Fruit fly (Drosophila melanogaster): Measurements from ENCODE around the gene CG17271.

DNA sequence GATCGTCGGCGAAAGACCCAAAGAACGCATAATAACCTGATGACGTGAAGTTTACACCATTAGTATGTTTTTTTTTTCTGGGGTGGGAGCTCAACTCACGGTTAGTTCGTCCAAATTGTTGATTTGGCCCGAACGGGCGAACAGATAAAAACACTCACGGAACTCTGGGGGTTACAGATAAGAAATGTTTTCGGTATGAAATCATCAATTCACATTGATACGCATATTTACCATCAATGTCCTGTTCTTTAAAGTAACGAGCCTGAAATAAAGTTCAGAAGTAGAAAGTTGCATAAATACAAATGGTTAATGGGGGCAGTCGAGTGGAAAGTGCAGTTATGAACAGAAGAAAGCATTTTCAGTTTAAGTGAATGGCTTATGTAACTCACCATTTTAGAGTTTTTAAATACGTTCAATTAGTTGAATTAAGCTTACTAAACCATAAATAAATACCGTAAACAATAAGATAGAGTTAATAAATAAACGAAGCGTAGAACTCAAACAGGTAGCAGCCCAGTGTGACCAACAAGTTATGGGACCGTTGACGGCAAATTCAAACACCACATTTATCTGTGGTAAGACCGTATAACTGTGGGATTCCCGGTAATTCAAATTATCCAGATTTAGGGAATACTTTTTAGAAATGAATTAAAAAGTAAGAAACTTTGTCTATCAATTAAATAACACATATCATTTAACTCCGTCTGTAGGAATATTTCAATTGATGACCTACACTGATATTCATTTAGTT lies 2.2 kb upstream of the CG17271 start, which contains the start of gene CG17272:
- TF ChIP-seq insv (optimal IDR thresholded peaks at IDR 0.05) = no peak
- no peak for TF ChIP-seq psq (optimal IDR thresholded peaks at IDR 0.05)
- TF ChIP-seq h (optimal IDR thresholded peaks at IDR 0.05) = no peak
- no peak for TF ChIP-seq ttk (optimal IDR thresholded peaks at IDR 0.05)
- no peak for TF ChIP-seq Sin3A (optimal IDR thresholded peaks at IDR 0.05)
